Fruit fly (Drosophila melanogaster) whole organism, pupa: ENCODE results near the gene CG9702.

Source experiments
- CG10348 ChIP-seq: fragments of 200-800 bp; sonication (Bioruptor generic); IDR thresholded peaks from 2 replicates; pipeline ENCODE4 v1.3.6; 2022; ENCODE audit warnings: missing biosample characterization, missing genetic modification characterization
- CG12605 ChIP-seq: fragments of 200-800 bp; sonication (Bioruptor generic); IDR thresholded peaks from 2 replicates; pipeline ENCODE4 v1.3.6; 2022; ENCODE audit warnings: missing biosample characterization, missing genetic modification characterization
- CG13204 ChIP-seq: fragments of 200-800 bp; sonication (Bioruptor generic); optimal IDR thresholded peaks from 2 replicates; lab custom pipeline; 2018; ENCODE audit warnings: missing biosample characterization, mild to moderate bottlenecking, missing genetic modification characterization, moderate library complexity
- CG14655 ChIP-seq: fragments of 200-800 bp; sonication (Bioruptor generic); optimal IDR thresholded peaks from 3 replicates; lab custom pipeline; 2017; ENCODE audit warnings: mild to moderate bottlenecking, missing biosample characterization, missing genetic modification reagents, missing genetic modification characterization
- CG15710 ChIP-seq: fragments of 200-800 bp; sonication (Bioruptor generic); optimal IDR thresholded peaks from 2 replicates; lab custom pipeline; 2018; ENCODE audit warnings: missing biosample characterization, mild to moderate bottlenecking, missing genetic modification characterization, moderate library complexity
- CG17806 ChIP-seq: fragments of 200-800 bp; sonication (Bioruptor generic); optimal IDR thresholded peaks from 2 replicates; lab custom pipeline; 2018; ENCODE audit warnings: missing biosample characterization, mild to moderate bottlenecking, missing genetic modification characterization, moderate library complexity
- CG32121 ChIP-seq: fragments of 200-800 bp; sonication (Bioruptor generic); IDR thresholded peaks from 2 replicates; pipeline ENCODE4 v1.3.6; 2022; ENCODE audit warnings: missing biosample characterization, missing genetic modification characterization
- CG34367 ChIP-seq: fragments of 200-800 bp; sonication (Bioruptor generic); optimal IDR thresholded peaks from 2 replicates; lab custom pipeline; 2018; ENCODE audit warnings: missing biosample characterization, mild to moderate bottlenecking, missing genetic modification characterization
- CG4496 ChIP-seq: fragments of 200-800 bp; sonication (Bioruptor generic); IDR thresholded peaks from 3 replicates; pipeline ENCODE4 v1.3.6; 2022; ENCODE audit warnings: missing biosample characterization, missing genetic modification characterization
- CG8159 ChIP-seq: fragments of 200-800 bp; sonication (Bioruptor generic); optimal IDR thresholded peaks from 3 replicates; lab custom pipeline; 2018; ENCODE audit warnings: missing biosample characterization, mild to moderate bottlenecking, missing genetic modification characterization, moderate library complexity
- CG8301 ChIP-seq: fragments of 200-800 bp; sonication (Bioruptor generic); optimal IDR thresholded peaks from 2 replicates; lab custom pipeline; 2018; ENCODE audit warnings: missing biosample characterization, mild to moderate bottlenecking, missing genetic modification characterization
- CG9948 ChIP-seq: fragments of 200-800 bp; sonication (Bioruptor generic); optimal IDR thresholded peaks from 2 replicates; lab custom pipeline; 2018; ENCODE audit warnings: missing biosample characterization, mild to moderate bottlenecking, missing genetic modification characterization, moderate library complexity
- D1 ChIP-seq: fragments of 200-800 bp; sonication (Bioruptor generic); optimal IDR thresholded peaks from 2 replicates; lab custom pipeline; 2018; ENCODE audit warnings: missing biosample characterization, mild to moderate bottlenecking, missing genetic modification characterization, moderate library complexity
- EcR ChIP-seq: fragments of 200-800 bp; sonication (Bioruptor generic); optimal IDR thresholded peaks from 3 replicates; lab custom pipeline; 2019; ENCODE audit warnings: missing biosample characterization, missing genetic modification characterization, mild to moderate bottlenecking, moderate library complexity, missing genetic modification reagents
- Ets98B ChIP-seq: fragments of 200-800 bp; sonication (Bioruptor generic); IDR thresholded peaks from 2 replicates; pipeline ENCODE4 v1.3.6; 2022; ENCODE audit warnings: missing biosample characterization, missing genetic modification characterization
- Pif1A ChIP-seq: fragments of 200-800 bp; sonication (Bioruptor generic); optimal IDR thresholded peaks from 3 replicates; lab custom pipeline; 2016; ENCODE audit warnings: missing biosample characterization, missing genetic modification characterization
- Pif1B ChIP-seq: fragments of 200-800 bp; sonication (Bioruptor generic); optimal IDR thresholded peaks from 3 replicates; lab custom pipeline; 2016; ENCODE audit warnings: missing biosample characterization, missing genetic modification characterization
- Snoo ChIP-seq: fragments of 200-800 bp; sonication (Bioruptor generic); optimal IDR thresholded peaks from 3 replicates; lab custom pipeline; 2017; ENCODE audit warnings: missing biosample characterization, mild to moderate bottlenecking, missing genetic modification characterization, inconsistent platforms
- fd96Ca ChIP-seq: fragments of 200-800 bp; sonication (Bioruptor generic); IDR thresholded peaks from 3 replicates; pipeline ENCODE4 v1.3.6; 2022; ENCODE audit warnings: missing biosample characterization, missing genetic modification characterization
- gl ChIP-seq: fragments of 200-800 bp; sonication (Bioruptor generic); optimal IDR thresholded peaks from 2 replicates; lab custom pipeline; 2018; ENCODE audit warnings: missing biosample characterization, mild to moderate bottlenecking, missing genetic modification characterization
- rn ChIP-seq: fragments of 200-800 bp; sonication (Bioruptor generic); IDR thresholded peaks from 2 replicates; pipeline ENCODE4 v1.3.6; 2022; ENCODE audit warnings: missing biosample characterization, missing genetic modification characterization

The CG9702 gene

DNA sequence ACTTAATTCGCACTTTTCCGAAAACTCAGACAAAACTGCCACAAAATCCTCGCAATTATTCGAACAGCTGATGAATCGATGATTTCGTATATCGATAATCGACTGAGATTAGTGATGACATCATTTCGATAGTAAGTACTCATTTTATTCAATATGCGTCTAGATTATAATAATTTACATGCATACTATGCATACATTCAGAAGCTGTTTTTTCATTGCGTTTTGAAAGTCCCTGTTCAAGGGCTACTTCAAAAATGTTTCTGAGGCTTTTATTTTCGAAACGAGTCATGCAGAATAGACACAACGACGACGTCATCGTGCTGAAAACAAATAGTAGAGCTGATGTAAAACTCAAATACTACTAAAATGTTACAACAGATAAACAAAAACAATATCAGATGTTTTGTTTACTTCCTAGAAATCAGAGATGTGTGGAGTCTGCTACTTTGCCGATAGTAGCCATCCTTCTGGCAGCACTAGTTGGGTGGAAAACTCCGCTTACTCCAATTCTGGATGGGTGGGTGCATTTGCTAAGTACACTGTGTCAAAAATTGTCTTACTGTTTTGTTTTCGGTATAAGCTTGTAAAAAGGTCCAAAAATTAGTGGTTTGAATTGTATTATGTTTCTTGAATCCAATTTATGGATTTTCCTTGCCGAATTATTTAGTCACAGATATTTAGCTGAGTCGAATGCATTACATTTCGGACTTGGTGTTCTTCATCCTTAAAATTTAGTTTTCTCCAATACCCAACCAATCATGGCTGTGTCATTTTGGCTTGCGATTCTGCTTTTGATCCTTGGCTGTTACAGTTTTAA lies 22.4 kb downstream of the CG9702 start, which contains the start of the genes CG2246 and CG31021:
Gene CG2246, minus strand, starts transcription at position 50 of the 817 bp plus-strand sequence.
Gene CG31021, plus strand, starts transcription at position 767 of the 817 bp plus-strand sequence.
- peak; percentile 45; the same call in 2 of the 3 replicates for TF ChIP-seq CG4496
- peak; percentile 31 for TF ChIP-seq Ets98B
- TF ChIP-seq Pif1A = peak; percentile 23
- TF ChIP-seq CG8159 (tag; lab: Kevin White, UChicago) = no peak

- TF ChIP-seq gl (tag; lab: Kevin White, UChicago) (no peak), fd96Ca (GFP tag; lab: Robert Waterston, UW) (no peak), Pif1A (no peak), Snoo (tag; lab: Kevin White, UChicago) (no peak), CG13204 (GFP tag; lab: Kevin White, UChicago) (no peak), Ets98B (no peak), CG15710 (no peak), CG8159 (tag; lab: Kevin White, UChicago) (no peak), CG17806 (tag; lab: Kevin White, UChicago) (no peak), CG14655 (GFP tag; lab: Kevin White, UChicago) (no peak)
- TF ChIP-seq, all 21 proteins: peak for 0
These were observed 24.7 kb downstream of the CG9702 start, which contains the start of gene PH4alphaNE3 for dm6 chr3R:30603881-30604280. Gene PH4alphaNE3, plus strand, starts transcription at chr3R:30604181.

DNA sequence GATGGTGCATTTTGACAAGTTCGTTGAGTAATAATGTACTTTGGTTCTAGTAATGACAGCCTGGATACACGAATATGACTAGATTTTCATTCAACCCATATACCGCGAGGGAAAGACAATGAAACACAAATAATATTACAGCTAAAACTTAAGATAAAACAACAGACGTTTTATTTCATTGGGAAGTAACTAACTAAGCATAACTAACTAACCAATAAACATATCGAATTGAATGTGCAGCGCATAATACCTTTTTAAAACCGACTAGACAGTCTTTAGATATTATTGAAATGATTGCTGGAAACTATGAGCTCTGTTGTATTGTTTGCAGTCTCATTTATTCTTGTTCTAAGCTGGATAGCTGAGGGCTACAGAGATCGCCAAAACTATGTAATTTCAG lies 26.7 kb downstream of the CG9702 start, which contains the start of gene CG31016:
Gene CG31016, plus strand, starts transcription at position 301 of the 400 bp plus-strand sequence.
- TF ChIP-seq Pif1A (no peak), CG34367 (no peak), CG14655 (GFP tag; lab: Kevin White, UChicago) (no peak), fd96Ca (GFP tag; lab: Robert Waterston, UW) (no peak), Snoo (tag; lab: Kevin White, UChicago) (no peak), CG12605 (no peak), rn (GFP tag; lab: Robert Waterston, UW) (no peak), CG32121 (no peak), CG8159 (tag; lab: Kevin White, UChicago) (no peak), Ets98B (no peak), CG17806 (tag; lab: Kevin White, UChicago) (no peak), CG9948 (no peak), CG8301 (no peak)

- TF ChIP-seq CG13204 (GFP tag; lab: Kevin White, UChicago) (no peak), CG8301 (no peak), Snoo (tag; lab: Kevin White, UChicago) (no peak)
These were observed 37.0 kb downstream of the CG9702 start for dm6 chr3R:30616098-30616857.

DNA sequence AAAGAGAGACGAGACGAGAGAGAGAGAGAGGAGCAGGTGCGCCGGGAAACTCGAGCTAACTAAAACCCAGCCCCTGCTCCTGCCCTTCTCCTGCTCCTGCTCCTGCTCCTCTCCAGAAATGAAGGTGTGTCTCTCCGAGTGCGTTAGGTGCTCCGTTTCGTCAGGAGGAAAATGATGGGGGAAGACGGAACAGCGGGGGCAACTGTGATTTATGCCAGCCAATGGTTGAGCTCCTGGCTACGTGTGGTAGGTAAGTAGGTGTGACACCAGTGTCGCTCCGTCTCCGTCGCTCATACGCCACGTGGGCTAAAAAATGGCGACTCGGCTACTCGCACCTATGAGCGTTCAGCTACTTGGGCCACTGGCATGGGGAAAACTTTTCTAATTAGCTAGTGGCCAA lies 38.2 kb downstream of the CG9702 start:
- no peak for TF ChIP-seq CG34367
- TF ChIP-seq CG13204 (GFP tag; lab: Kevin White, UChicago) = no peak
- no peak for TF ChIP-seq CG4496
- no peak for TF ChIP-seq Ets98B
- no peak for TF ChIP-seq Snoo (tag; lab: Kevin White, UChicago)
- TF ChIP-seq CG17806 (tag; lab: Kevin White, UChicago) = no peak
- TF ChIP-seq CG12605 = no peak
- no peak for TF ChIP-seq CG9948
- no peak for TF ChIP-seq Pif1A
- no peak for TF ChIP-seq CG10348
- no peak for TF ChIP-seq gl (tag; lab: Kevin White, UChicago)
- no peak for TF ChIP-seq rn (GFP tag; lab: Robert Waterston, UW)
- TF ChIP-seq fd96Ca (GFP tag; lab: Robert Waterston, UW) = no peak
- no peak for TF ChIP-seq CG8301

- TF ChIP-seq CG34367 (no peak), CG9948 (no peak), Pif1A (no peak), CG8159 (tag; lab: Kevin White, UChicago) (no peak), CG15710 (no peak), EcR (no peak), CG12605 (no peak), CG17806 (tag; lab: Kevin White, UChicago) (no peak), Pif1B (no peak), D1 (tag; lab: Kevin White, UChicago) (no peak), gl (tag; lab: Kevin White, UChicago) (no peak), CG4496 (no peak)
These were observed 42.6 kb downstream of the CG9702 start, which contains the start of gene CG44954 for dm6 chr3R:30621806-30622205. Gene CG44954, minus strand, starts transcription at chr3R:30621906.

dm6 chr3R:30628928-30629327 lies 49.7 kb downstream of the CG9702 start, which contains the start of gene CG2267:
Gene CG2267, minus strand, starts transcription at chr3R:30629028.
- TF ChIP-seq CG34367 (no peak), CG13204 (GFP tag; lab: Kevin White, UChicago) (no peak), CG17806 (tag; lab: Kevin White, UChicago) (no peak), D1 (tag; lab: Kevin White, UChicago) (no peak), fd96Ca (GFP tag; lab: Robert Waterston, UW) (no peak), CG12605 (no peak), CG32121 (no peak), Pif1A (no peak), Pif1B (no peak), Ets98B (no peak), EcR (no peak), CG10348 (no peak), CG8159 (tag; lab: Kevin White, UChicago) (no peak), CG15710 (no peak), CG9948 (no peak), CG8301 (no peak), rn (GFP tag; lab: Robert Waterston, UW) (no peak)
